Worm (Caenorhabditis elegans) whole organism, midembryonic: Measurements from ENCODE around the gene lec-4.
A peak's percentile ranks its signal among the peaks of the same experiment; 100 is the strongest.

Source experiments
- T22C8.4 ChIP-seq: fragments of 200-800 bp; sonication (Bioruptor generic); IDR thresholded peaks from 2 replicates; pipeline ENCODE4 v1.3.6; 2022; ENCODE audit warnings: missing genetic modification characterization, missing compliant biosample characterization
- cog-1 ChIP-seq: sonication (generic microtip); optimal IDR thresholded peaks from 2 replicates; lab custom pipeline; 2016; ENCODE audit warnings: missing genetic modification characterization, missing compliant biosample characterization
- flt-1 ChIP-seq: fragments of 200-800 bp; sonication (Bioruptor generic); IDR thresholded peaks from 2 replicates; pipeline ENCODE4 v1.3.6; 2022; ENCODE audit warnings: missing genetic modification characterization, missing compliant biosample characterization
- klf-2 ChIP-seq: fragments of 200-800 bp; sonication (Bioruptor generic); conservative IDR thresholded peaks from 2 replicates; pipeline ENCODE4 v1.3.6; 2022; ENCODE audit warnings: missing genetic modification reagents, missing genetic modification characterization, missing compliant biosample characterization
- med-1 ChIP-seq: sonication (generic microtip); optimal IDR thresholded peaks from 2 replicates; lab custom pipeline; 2017; ENCODE audit warnings: missing genetic modification characterization, mild to moderate bottlenecking, missing compliant biosample characterization, antibody characterized with exemption, missing genetic modification reagents; ENCODE audit not compliant: insufficient read depth
- ref-1 ChIP-seq: fragments of 200-800 bp; sonication (Bioruptor generic); conservative IDR thresholded peaks from 2 replicates; pipeline ENCODE4 v1.3.6; 2022; ENCODE audit warnings: missing genetic modification reagents, missing genetic modification characterization, missing compliant biosample characterization
- tab-1 ChIP-seq: fragments of 200-800 bp; sonication (Bioruptor generic); IDR thresholded peaks from 2 replicates; pipeline ENCODE4 v1.3.6; 2022; ENCODE audit warnings: missing genetic modification characterization, missing compliant biosample characterization
- ztf-23 ChIP-seq: fragments of 200-800 bp; sonication (Bioruptor generic); IDR thresholded peaks from 2 replicates; pipeline ENCODE4 v1.3.6; 2022; ENCODE audit warnings: missing genetic modification reagents, missing genetic modification characterization, missing compliant biosample characterization
- ztf-29 ChIP-seq: fragments of 200-800 bp; sonication (Bioruptor generic); IDR thresholded peaks from 2 replicates; pipeline ENCODE4 v1.3.6; 2022; ENCODE audit warnings: missing genetic modification reagents, missing genetic modification characterization, missing compliant biosample characterization

lec-4 gene

ce11 chrIII:3773173-3773572 is at the start of gene lec-4:
TSS of gene lec-4 (minus strand) at chrIII:3773326.
- TF ChIP-seq cog-1 (tag; lab: Kevin White, UChicago) (no peak), ztf-29 (GFP tag; lab: Robert Waterston, UW) (no peak), T22C8.4 (GFP tag; lab: Robert Waterston, UW) (no peak), ref-1 (GFP tag; lab: Robert Waterston, UW) (no peak), tab-1 (no peak), ztf-23 (no peak), klf-2 (GFP tag; lab: Robert Waterston, UW) (no peak), med-1 (GFP tag; lab: Kevin White, UChicago) (no peak), flt-1 (GFP tag; lab: Robert Waterston, UW) (no peak)

ce11 chrIII:3821969-3822453 is 48.9 kb upstream of the lec-4 start, which contains the start of gene amx-1:
TSS of gene amx-1 (plus strand) at chrIII:3822403.
- TF ChIP-seq T22C8.4 (GFP tag; lab: Robert Waterston, UW) (no peak), ztf-23 (no peak)

- no peak for TF ChIP-seq klf-2 (GFP tag; lab: Robert Waterston, UW)
- TF ChIP-seq flt-1 (GFP tag; lab: Robert Waterston, UW), result no peak
- TF ChIP-seq ztf-23, result peak; percentile 45; the same call in 1 of the 2 replicates
- peak; percentile 46 for TF ChIP-seq cog-1 (tag; lab: Kevin White, UChicago)
- TF ChIP-seq tab-1, result 0 out of 2 replicates have a peak, but pooled peaks have one; percentile 28
These were observed 47.0 kb upstream of the lec-4 start for ce11 chrIII:3820134-3820533.

- TF ChIP-seq T22C8.4 (GFP tag; lab: Robert Waterston, UW) (no peak), cog-1 (tag; lab: Kevin White, UChicago) (no peak)
These were observed 46.5 kb upstream of the lec-4 start, which contains the start of gene dpy-27 for ce11 chrIII:3819579-3819978. TSS of gene dpy-27 (minus strand) at chrIII:3819679.

ce11 chrIII:3814421-3814820 is 41.3 kb upstream of the lec-4 start:
- no peak for TF ChIP-seq ref-1 (GFP tag; lab: Robert Waterston, UW)
- TF ChIP-seq tab-1, result no peak
- no peak for TF ChIP-seq cog-1 (tag; lab: Kevin White, UChicago)
- TF ChIP-seq klf-2 (GFP tag; lab: Robert Waterston, UW), result no peak
- no peak for TF ChIP-seq T22C8.4 (GFP tag; lab: Robert Waterston, UW)
- no peak for TF ChIP-seq flt-1 (GFP tag; lab: Robert Waterston, UW)
- TF ChIP-seq ztf-23, result no peak
- TF ChIP-seq med-1 (GFP tag; lab: Kevin White, UChicago), result no peak
- no peak for TF ChIP-seq ztf-29 (GFP tag; lab: Robert Waterston, UW)

ce11 chrIII:3812369-3812993 is 39.4 kb upstream of the lec-4 start:
- TF ChIP-seq tab-1 (no peak), med-1 (GFP tag; lab: Kevin White, UChicago) (no peak), ref-1 (GFP tag; lab: Robert Waterston, UW) (no peak), flt-1 (GFP tag; lab: Robert Waterston, UW) (no peak), cog-1 (tag; lab: Kevin White, UChicago) (no peak), ztf-23 (no peak), ztf-29 (GFP tag; lab: Robert Waterston, UW) (no peak)

- TF ChIP-seq ztf-23 (no peak), klf-2 (GFP tag; lab: Robert Waterston, UW) (no peak), med-1 (GFP tag; lab: Kevin White, UChicago) (no peak), cog-1 (tag; lab: Kevin White, UChicago) (no peak), ztf-29 (GFP tag; lab: Robert Waterston, UW) (no peak), T22C8.4 (GFP tag; lab: Robert Waterston, UW) (no peak), ref-1 (GFP tag; lab: Robert Waterston, UW) (no peak), tab-1 (no peak), flt-1 (GFP tag; lab: Robert Waterston, UW) (no peak)
These were observed 38.3 kb upstream of the lec-4 start for ce11 chrIII:3811375-3811924.

- TF ChIP-seq ztf-29 (GFP tag; lab: Robert Waterston, UW) (no peak), ref-1 (GFP tag; lab: Robert Waterston, UW) (no peak), klf-2 (GFP tag; lab: Robert Waterston, UW) (no peak), ztf-23 (no peak), tab-1 (no peak), flt-1 (GFP tag; lab: Robert Waterston, UW) (no peak), med-1 (GFP tag; lab: Kevin White, UChicago) (no peak), T22C8.4 (GFP tag; lab: Robert Waterston, UW) (no peak), cog-1 (tag; lab: Kevin White, UChicago) (no peak)
These were observed 35.9 kb upstream of the lec-4 start, which contains the start of gene toh-1 for ce11 chrIII:3809008-3809407. TSS of gene toh-1 (minus strand) at chrIII:3809030.

ce11 chrIII:3807590-3807989 is 34.5 kb upstream of the lec-4 start:
- no peak for TF ChIP-seq med-1 (GFP tag; lab: Kevin White, UChicago)
- no peak for TF ChIP-seq ztf-29 (GFP tag; lab: Robert Waterston, UW)
- TF ChIP-seq flt-1 (GFP tag; lab: Robert Waterston, UW), result no peak
- no peak for TF ChIP-seq klf-2 (GFP tag; lab: Robert Waterston, UW)
- no peak for TF ChIP-seq cog-1 (tag; lab: Kevin White, UChicago)
- TF ChIP-seq ref-1 (GFP tag; lab: Robert Waterston, UW), result no peak
- TF ChIP-seq T22C8.4 (GFP tag; lab: Robert Waterston, UW), result no peak
- no peak for TF ChIP-seq ztf-23
